Worm (Caenorhabditis elegans) whole organism, L3 larva: ENCODE measurements around the gene C18H9.1.

Source experiments
- R02D3.7 ChIP-seq: fragments of 150-350 bp; optimal IDR thresholded peaks from 2 replicates; lab custom pipeline; 2014; ENCODE audit warnings: missing biosample characterization, missing genetic modification characterization
- aly-2 ChIP-seq: fragments of 150-350 bp; optimal IDR thresholded peaks from 2 replicates; lab custom pipeline; 2014; ENCODE audit warnings: missing biosample characterization, missing genetic modification characterization
- elt-1 ChIP-seq: fragments of 150-350 bp; optimal IDR thresholded peaks from 2 replicates; lab custom pipeline; 2014; ENCODE audit warnings: missing biosample characterization, missing genetic modification characterization
- fos-1 ChIP-seq: fragments of 150-350 bp; optimal IDR thresholded peaks from 2 replicates; lab custom pipeline; 2014; ENCODE audit warnings: missing biosample characterization, missing genetic modification characterization
- nhr-12 ChIP-seq: fragments of 150-350 bp; optimal IDR thresholded peaks from 2 replicates; lab custom pipeline; 2014; ENCODE audit warnings: missing biosample characterization, missing genetic modification characterization
- nhr-28 ChIP-seq: fragments of 150-350 bp; optimal IDR thresholded peaks from 2 replicates; lab custom pipeline; 2014; ENCODE audit warnings: missing biosample characterization, missing genetic modification characterization
- pha-4 ChIP-seq: fragments of 150-350 bp; optimal IDR thresholded peaks from 2 replicates; lab custom pipeline; 2014; ENCODE audit warnings: missing biosample characterization, missing genetic modification reagents, missing genetic modification characterization
- snpc-4 ChIP-seq: fragments of 150-350 bp; optimal IDR thresholded peaks from 2 replicates; lab custom pipeline; 2014; ENCODE audit warnings: missing biosample characterization, missing genetic modification characterization

ce11 chrII:6683663-6684285, 15.1 kb upstream of the C18H9.1 start, which contains the start of gene gyf-1:
- TF ChIP-seq snpc-4 (tag; lab: Kevin White, UChicago) (peak; percentile 61), R02D3.7 (tag; lab: Kevin White, UChicago) (no peak), pha-4 (peak; percentile 7), fos-1 (tag; lab: Kevin White, UChicago) (no peak), elt-1 (no peak), nhr-28 (no peak), nhr-12 (no peak), aly-2 (tag; lab: Kevin White, UChicago) (no peak)
